Worm (Caenorhabditis elegans): ENCODE data around the gene irld-3.

The irld-3 gene

ce11 chrV:3138488-3138887 is at the start of gene irld-3, which contains the start of gene F02C9.1:
TSS of gene irld-3 (minus strand) at chrV:3138588.
TSS of gene F02C9.1 (plus strand) at chrV:3138703.
- TF ChIP-seq hlh-1 (tag; optimal IDR thresholded peaks at IDR 0.05) (no peak), ztf-11 (tag; optimal IDR thresholded peaks at IDR 0.05) (no peak), cnd-1 (tag; optimal IDR thresholded peaks at IDR 0.05) (no peak), nhr-76 (tag; optimal IDR thresholded peaks at IDR 0.05) (no peak)

- TF ChIP-seq unc-120 (tag; optimal IDR thresholded peaks at IDR 0.05; ENCODE audit: poor library complexity, severe bottlenecking) (no peak), cnd-1 (tag; optimal IDR thresholded peaks at IDR 0.05) (no peak), sem-2 (GFP tag; optimal IDR thresholded peaks at IDR 0.05) (no peak), nhr-28 (tag; optimal IDR thresholded peaks at IDR 0.05) (no peak), lsy-2 (tag; optimal IDR thresholded peaks at IDR 0.05) (no peak), elt-1 (tag; optimal IDR thresholded peaks at IDR 0.05; ENCODE audit: borderline replicate concordance, insufficient read depth) (no peak), bed-3 (GFP tag; optimal IDR thresholded peaks at IDR 0.05) (no peak), nhr-12 (tag; optimal IDR thresholded peaks at IDR 0.05) (no peak), flh-1 (GFP tag; optimal IDR thresholded peaks at IDR 0.05) (no peak), elt-3 (tag; optimal IDR thresholded peaks at IDR 0.05) (no peak), sptf-1 (tag; optimal IDR thresholded peaks at IDR 0.05) (no peak), ceh-43 (GFP tag; optimal IDR thresholded peaks at IDR 0.05) (no peak)
Measured at ce11 chrV:3188043-3188442, 49.7 kb upstream of the irld-3 start, which contains the start of gene lag-2. TSS of gene lag-2 (plus strand) at chrV:3188343.

ce11 chrV:3185855-3186254 is 47.5 kb upstream of the irld-3 start:
- no peak for TF ChIP-seq ztf-11 (tag; optimal IDR thresholded peaks at IDR 0.05)
- no peak for TF ChIP-seq pha-4 (tag; optimal IDR thresholded peaks at IDR 0.05)
- TF ChIP-seq nhr-76 (tag; optimal IDR thresholded peaks at IDR 0.05), result no peak
- no peak for TF ChIP-seq cnd-1 (tag; optimal IDR thresholded peaks at IDR 0.05)
- no peak for TF ChIP-seq drap-1 (GFP tag; optimal IDR thresholded peaks at IDR 0.05)
- no peak for TF ChIP-seq zip-8 (tag; optimal IDR thresholded peaks at IDR 0.05)
- no peak for TF ChIP-seq ceh-83 (GFP tag; optimal IDR thresholded peaks at IDR 0.05)
- TF ChIP-seq sptf-1 (tag; optimal IDR thresholded peaks at IDR 0.05), result no peak
- TF ChIP-seq snpc-4 (tag; optimal IDR thresholded peaks at IDR 0.05), result no peak
- no peak for TF ChIP-seq M03D4.4 (tag; optimal IDR thresholded peaks at IDR 0.05)
- TF ChIP-seq ceh-39 (tag; optimal IDR thresholded peaks at IDR 0.05), result no peak
- TF ChIP-seq unc-62 (GFP tag; optimal IDR thresholded peaks at IDR 0.05), result no peak
- no peak for TF ChIP-seq flh-1 (GFP tag; optimal IDR thresholded peaks at IDR 0.05)
- no peak for TF ChIP-seq nhr-28 (tag; optimal IDR thresholded peaks at IDR 0.05)
- no peak for TF ChIP-seq lin-32 (GFP tag; optimal IDR thresholded peaks at IDR 0.05)
- no peak for TF ChIP-seq nhr-2 (tag; optimal IDR thresholded peaks at IDR 0.05)

ce11 chrV:3176161-3176560 is 37.8 kb upstream of the irld-3 start, which contains the start of gene srab-8:
TSS of gene srab-8 (plus strand) at chrV:3176461.
- TF ChIP-seq lin-13 (tag; optimal IDR thresholded peaks at IDR 0.05) (no peak), nhr-2 (tag; optimal IDR thresholded peaks at IDR 0.05) (no peak), nhr-28 (tag; optimal IDR thresholded peaks at IDR 0.05) (no peak), nhr-76 (tag; optimal IDR thresholded peaks at IDR 0.05) (no peak), hlh-1 (tag; optimal IDR thresholded peaks at IDR 0.05) (no peak), elt-3 (tag; optimal IDR thresholded peaks at IDR 0.05) (no peak), drap-1 (GFP tag; optimal IDR thresholded peaks at IDR 0.05) (no peak), mep-1 (tag; optimal IDR thresholded peaks at IDR 0.05) (no peak), ces-1 (GFP tag; optimal IDR thresholded peaks at IDR 0.05) (no peak), sptf-1 (tag; optimal IDR thresholded peaks at IDR 0.05) (no peak), flh-1 (GFP tag; optimal IDR thresholded peaks at IDR 0.05) (no peak)

ce11 chrV:3171625-3172024 is 33.2 kb upstream of the irld-3 start:
- TF ChIP-seq mls-2 (tag; optimal IDR thresholded peaks at IDR 0.05), result no peak
- no peak for TF ChIP-seq zip-8 (tag; optimal IDR thresholded peaks at IDR 0.05)
- TF ChIP-seq ham-2 (GFP tag; optimal IDR thresholded peaks at IDR 0.05), result no peak
- no peak for TF ChIP-seq mab-5 (tag; optimal IDR thresholded peaks at IDR 0.05)
- no peak for TF ChIP-seq hlh-1 (tag; optimal IDR thresholded peaks at IDR 0.05)
- no peak for TF ChIP-seq ceh-43 (GFP tag; optimal IDR thresholded peaks at IDR 0.05)
- TF ChIP-seq nhr-76 (tag; optimal IDR thresholded peaks at IDR 0.05), result no peak
- no peak for TF ChIP-seq unc-120 (tag; optimal IDR thresholded peaks at IDR 0.05; ENCODE audit: poor library complexity, severe bottlenecking)
- no peak for TF ChIP-seq cnd-1 (tag; optimal IDR thresholded peaks at IDR 0.05)
- no peak for TF ChIP-seq drap-1 (GFP tag; optimal IDR thresholded peaks at IDR 0.05)
- TF ChIP-seq blmp-1 (tag; optimal IDR thresholded peaks at IDR 0.05), result no peak
- no peak for TF ChIP-seq lsy-2 (tag; optimal IDR thresholded peaks at IDR 0.05)
- TF ChIP-seq ceh-39 (tag; optimal IDR thresholded peaks at IDR 0.05), result no peak
- TF ChIP-seq ztf-11 (tag; optimal IDR thresholded peaks at IDR 0.05), result no peak
- no peak for TF ChIP-seq M03D4.4 (tag; optimal IDR thresholded peaks at IDR 0.05)
- TF ChIP-seq ces-1 (GFP tag; optimal IDR thresholded peaks at IDR 0.05), result no peak
- TF ChIP-seq lin-13 (tag; optimal IDR thresholded peaks at IDR 0.05), result no peak
